Worm (Caenorhabditis elegans): ENCODE measurements around the gene srg-28.

Gene srg-28

DNA sequence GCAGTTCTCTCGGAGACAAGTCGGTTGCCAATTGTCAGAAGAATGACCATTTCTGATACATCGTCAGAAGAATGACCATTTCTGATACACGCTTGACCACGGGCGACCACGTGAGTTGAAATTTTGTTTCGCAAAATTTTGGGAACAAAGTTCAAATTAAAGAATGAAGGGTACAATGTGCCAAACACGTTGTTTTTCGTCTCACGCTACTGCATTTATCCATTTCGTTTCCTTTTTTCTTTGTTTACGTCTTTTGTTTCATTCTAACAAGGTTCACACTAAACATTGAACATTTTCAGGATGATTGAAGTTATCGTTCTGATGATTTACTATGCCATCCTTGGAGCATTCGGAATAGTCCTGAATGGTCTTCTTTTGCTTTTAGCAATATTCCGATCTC, 16.8 kb downstream of the srg-28 start, which contains the start of gene srd-9:
Gene srd-9 (plus strand): TSS at position 301 of the 400 bp plus-strand sequence.
- TF ChIP-seq dmd-4 (tag; optimal IDR thresholded peaks at IDR 0.05) (no peak), zag-1 (tag; optimal IDR thresholded peaks at IDR 0.05) (no peak), peb-1 (tag; optimal IDR thresholded peaks at IDR 0.05) (no peak), mab-5 (tag; optimal IDR thresholded peaks at IDR 0.05) (no peak), elt-1 (tag; optimal IDR thresholded peaks at IDR 0.05) (no peak)

DNA sequence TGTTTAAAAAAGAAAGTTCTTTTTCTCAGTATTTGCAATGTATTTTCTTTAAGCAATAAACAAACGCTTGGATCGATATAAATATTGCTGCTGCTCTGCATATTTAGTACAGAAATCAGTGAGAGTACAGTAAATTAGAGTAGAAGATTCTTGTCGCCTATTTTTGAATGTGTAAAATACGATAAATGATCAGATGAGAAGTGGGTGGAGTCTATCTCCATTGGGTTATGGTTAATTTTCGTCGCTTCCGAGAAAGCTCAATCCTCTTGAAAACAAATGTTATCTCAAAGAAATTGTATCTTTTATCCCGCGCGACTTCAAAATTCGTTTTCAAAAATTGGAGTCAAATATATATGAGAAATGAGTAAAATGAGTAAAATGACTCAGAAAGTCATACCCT, 24.1 kb downstream of the srg-28 start, which contains the start of gene nhr-216:
Gene nhr-216 (minus strand): TSS at position 101 of the 400 bp plus-strand sequence.
- TF ChIP-seq skn-1 (tag; optimal IDR thresholded peaks at IDR 0.05): no peak
- TF ChIP-seq ztf-1 (GFP tag; conservative IDR thresholded peaks at IDR 0.05): no peak
- TF ChIP-seq sma-3 (GFP tag; optimal IDR thresholded peaks at IDR 0.05): no peak
- no peak for TF ChIP-seq mdl-1 (tag; optimal IDR thresholded peaks at IDR 0.05)
- TF ChIP-seq gmeb-1 (tag; optimal IDR thresholded peaks at IDR 0.05): no peak
- no peak for TF ChIP-seq C34F6.9 (tag; optimal IDR thresholded peaks at IDR 0.05)
- no peak for TF ChIP-seq lsy-2 (tag; optimal IDR thresholded peaks at IDR 0.05)
- no peak for TF ChIP-seq snpc-4 (tag; optimal IDR thresholded peaks at IDR 0.05)
- no peak for TF ChIP-seq peb-1 (tag; optimal IDR thresholded peaks at IDR 0.05)
- no peak for TF ChIP-seq ceh-82 (tag; optimal IDR thresholded peaks at IDR 0.05)
- no peak for TF ChIP-seq R02D3.7 (tag; optimal IDR thresholded peaks at IDR 0.05)
- TF ChIP-seq unc-55 (GFP tag; optimal IDR thresholded peaks at IDR 0.05): no peak
- TF ChIP-seq lin-13 (GFP tag; optimal IDR thresholded peaks at IDR 0.05): no peak
- TF ChIP-seq dmd-4 (tag; optimal IDR thresholded peaks at IDR 0.05): no peak
- TF ChIP-seq nhr-12 (tag; optimal IDR thresholded peaks at IDR 0.05): no peak
- TF ChIP-seq nhr-10 (tag; optimal IDR thresholded peaks at IDR 0.05): no peak
- TF ChIP-seq nhr-77 (tag; optimal IDR thresholded peaks at IDR 0.05): no peak
- TF ChIP-seq fos-1 (tag; optimal IDR thresholded peaks at IDR 0.05): no peak
- TF ChIP-seq nhr-25 (tag; optimal IDR thresholded peaks at IDR 0.05): no peak
- no peak for TF ChIP-seq Y55F3AM.14 (GFP tag; optimal IDR thresholded peaks at IDR 0.05)

DNA sequence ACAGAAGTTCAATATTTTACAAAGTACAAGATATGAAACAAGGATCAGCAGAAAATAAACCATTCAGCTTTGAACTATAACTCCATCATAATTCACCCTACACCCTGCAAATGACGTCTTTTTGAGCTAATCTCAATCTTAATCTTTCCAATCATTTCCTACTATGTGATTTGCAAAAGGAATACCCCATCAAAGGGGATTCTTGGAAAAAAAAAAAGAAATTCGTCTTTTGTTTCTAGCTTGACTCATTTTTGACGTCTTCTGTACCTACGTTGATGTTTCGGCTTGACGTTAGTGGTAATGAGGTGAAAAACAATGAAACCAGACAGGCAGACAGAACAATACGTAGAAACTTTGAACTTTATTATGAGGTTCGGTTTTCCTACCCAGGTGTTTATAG, 27.5 kb downstream of the srg-28 start:
- TF ChIP-seq egl-27 (tag; optimal IDR thresholded peaks at IDR 0.05): no peak
- no peak for TF ChIP-seq ZK546.5 (tag; optimal IDR thresholded peaks at IDR 0.05)
- TF ChIP-seq unc-39 (tag; optimal IDR thresholded peaks at IDR 0.05): no peak
- TF ChIP-seq sem-4 (tag; optimal IDR thresholded peaks at IDR 0.05): no peak
- no peak for TF ChIP-seq unc-55 (GFP tag; optimal IDR thresholded peaks at IDR 0.05)

DNA sequence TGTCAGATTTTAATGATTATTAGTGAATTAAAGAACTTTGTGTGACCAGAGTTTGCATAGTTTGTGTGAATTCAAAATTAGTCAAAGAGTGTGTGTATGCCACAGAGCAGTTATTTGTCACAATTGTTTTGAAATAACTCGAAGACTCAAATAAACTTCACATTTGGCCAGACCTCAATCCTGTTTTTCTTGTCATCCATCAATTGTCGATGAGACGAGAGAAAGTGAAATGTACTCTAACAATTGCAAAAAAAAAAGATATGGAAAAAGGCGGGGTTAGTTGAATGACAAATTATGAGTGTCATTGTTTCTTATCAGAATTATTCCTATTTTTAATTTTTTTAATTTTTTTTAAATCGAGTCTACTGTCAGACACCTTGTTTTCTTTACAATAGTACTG, 30.2 kb downstream of the srg-28 start, which contains the start of gene T09D3.8:
Gene T09D3.8 (plus strand): TSS at position 301 of the 400 bp plus-strand sequence.
- TF ChIP-seq aly-2 (tag; optimal IDR thresholded peaks at IDR 0.05): no peak
- no peak for TF ChIP-seq C34F6.9 (tag; optimal IDR thresholded peaks at IDR 0.05)
- no peak for TF ChIP-seq sma-9 (GFP tag; optimal IDR thresholded peaks at IDR 0.05)
- no peak for TF ChIP-seq sma-9 (tag; optimal IDR thresholded peaks at IDR 0.05)
- TF ChIP-seq zag-1 (tag; optimal IDR thresholded peaks at IDR 0.05): no peak
- no peak for TF ChIP-seq ceh-16 (tag; optimal IDR thresholded peaks at IDR 0.05)
- TF ChIP-seq crh-2 (tag; optimal IDR thresholded peaks at IDR 0.05): no peak
- TF ChIP-seq sem-4 (tag; optimal IDR thresholded peaks at IDR 0.05): no peak
- TF ChIP-seq ztf-11 (tag; optimal IDR thresholded peaks at IDR 0.05): no peak
- TF ChIP-seq dmd-4 (tag; optimal IDR thresholded peaks at IDR 0.05): no peak
- TF ChIP-seq sma-3 (GFP tag; optimal IDR thresholded peaks at IDR 0.05): no peak
- no peak for TF ChIP-seq nhr-10 (tag; optimal IDR thresholded peaks at IDR 0.05)
- no peak for TF ChIP-seq nhr-129 (tag; optimal IDR thresholded peaks at IDR 0.05)
- no peak for TF ChIP-seq egl-27 (tag; optimal IDR thresholded peaks at IDR 0.05)
- no peak for TF ChIP-seq nhr-21 (tag; optimal IDR thresholded peaks at IDR 0.05)
- TF ChIP-seq ztf-1 (GFP tag; conservative IDR thresholded peaks at IDR 0.05): no peak
- no peak for TF ChIP-seq F13H6.1 (tag; optimal IDR thresholded peaks at IDR 0.05)

DNA sequence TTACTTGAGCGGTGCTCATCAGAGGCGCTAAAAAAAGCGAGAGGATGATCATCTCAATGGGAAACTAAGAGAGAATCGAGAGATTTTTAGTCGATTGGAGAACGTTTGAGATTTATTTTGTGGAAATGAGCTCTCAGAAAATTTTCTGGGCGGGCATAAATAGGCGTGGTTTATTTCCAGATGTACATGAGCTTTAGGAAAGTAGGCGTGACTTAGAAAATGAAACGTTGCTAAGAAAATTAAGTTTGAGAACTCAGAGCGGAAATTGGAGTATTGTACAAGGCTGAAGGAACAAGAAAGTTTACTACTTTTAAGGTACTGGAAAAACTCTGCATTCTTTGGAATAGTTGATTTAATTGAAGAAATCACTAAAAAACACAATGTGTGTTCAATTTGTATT, 34.1 kb downstream of the srg-28 start, which contains the start of gene T09D3.9:
Gene T09D3.9 (minus strand): TSS at position 101 of the 400 bp plus-strand sequence.
- no peak for TF ChIP-seq unc-39 (tag; optimal IDR thresholded peaks at IDR 0.05)
- TF ChIP-seq skn-1 (tag; optimal IDR thresholded peaks at IDR 0.05): no peak
- no peak for TF ChIP-seq unc-62 (GFP tag; optimal IDR thresholded peaks at IDR 0.05)
- TF ChIP-seq zag-1 (tag; optimal IDR thresholded peaks at IDR 0.05): no peak
- TF ChIP-seq unc-55 (GFP tag; optimal IDR thresholded peaks at IDR 0.05): no peak
- no peak for TF ChIP-seq peb-1 (tag; optimal IDR thresholded peaks at IDR 0.05)
- no peak for TF ChIP-seq lin-13 (GFP tag; optimal IDR thresholded peaks at IDR 0.05)
- no peak for TF ChIP-seq dmd-4 (tag; optimal IDR thresholded peaks at IDR 0.05)
